Fruit fly (Drosophila melanogaster): Measurements from ENCODE around the gene obst-G.

- no peak for TF ChIP-seq Myc (optimal IDR thresholded peaks at IDR 0.05)
- TF ChIP-seq ttk (optimal IDR thresholded peaks at IDR 0.05): no peak
Observed at dm6 chr3L:11921213-11921612, 31.9 kb downstream of the obst-G start, which contains the start of gene CG11588.
